Worm (Caenorhabditis elegans) whole organism, L4 larva: Measurements from ENCODE around the gene ZK105.5.

Experiments used
- Y75B8A.6 ChIP-seq: fragments of 200-800 bp; sonication (Bioruptor generic); IDR thresholded peaks from 2 replicates; pipeline ENCODE4 v1.3.6; 2022; ENCODE audit warnings: missing genetic modification reagents, missing genetic modification characterization, missing compliant biosample characterization
- ama-1 ChIP-seq: fragments of 150-350 bp; optimal IDR thresholded peaks from 2 replicates; lab custom pipeline; 2014; ENCODE audit warnings: inconsistent platforms, mixed read lengths
- ceh-44 ChIP-seq: fragments of 200-800 bp; sonication (Bioruptor generic); IDR thresholded peaks from 2 replicates; pipeline ENCODE4 v1.3.6; 2022; ENCODE audit warnings: missing genetic modification reagents, missing genetic modification characterization, missing compliant biosample characterization
- ceh-82 ChIP-seq: sonication (generic microtip); optimal IDR thresholded peaks from 2 replicates; lab custom pipeline; 2017; ENCODE audit warnings: missing biosample characterization, missing genetic modification characterization
- jun-1 ChIP-seq: fragments of 150-350 bp; optimal IDR thresholded peaks from 2 replicates; lab custom pipeline; 2014; ENCODE audit warnings: missing biosample characterization, missing genetic modification reagents, missing genetic modification characterization
- lsy-2 ChIP-seq, 2 experiments: fragments of 150-350 bp in 1 of 2; sonication (generic microtip) in 1 of 2; optimal IDR thresholded peaks; 2 replicates each; lab custom pipeline; 2014 to 2017; ENCODE audit warnings: missing biosample characterization in 2 of 2, missing genetic modification characterization in 2 of 2
- mxl-2 ChIP-seq: fragments of 200-800 bp; sonication (Bioruptor generic); conservative IDR thresholded peaks from 2 replicates; pipeline ENCODE4 v1.3.6; 2022; ENCODE audit warnings: missing genetic modification reagents, missing genetic modification characterization, missing compliant biosample characterization
- nhr-11 ChIP-seq: fragments of 150-350 bp; optimal IDR thresholded peaks from 2 replicates; lab custom pipeline; 2014; ENCODE audit warnings: missing biosample characterization, missing genetic modification characterization
- nhr-28 ChIP-seq: fragments of 150-350 bp; optimal IDR thresholded peaks from 2 replicates; lab custom pipeline; 2014; ENCODE audit warnings: missing biosample characterization, missing genetic modification characterization
- unc-62 ChIP-seq, 3 experiments: fragments of 150-350 bp in 1 of 3; sonication (generic microtip); optimal IDR thresholded peaks in 2 of 3; peaks in 1 of 3; 1 replicate in 1 of 3; 2 replicates in 2 of 3; lab custom pipeline; 2014 to 2017; ENCODE audit warnings: missing biosample characterization in 3 of 3, missing genetic modification characterization in 3 of 3, missing genetic modification reagents in 3 of 3, missing genotype in 1 of 3
- ztf-11 ChIP-seq: fragments of 150-350 bp; optimal IDR thresholded peaks from 2 replicates; lab custom pipeline; 2014; ENCODE audit warnings: missing biosample characterization, missing genetic modification characterization

ce11 chrV:7747132-7747531, 29.6 kb upstream of the ZK105.5 start:
- no peak for TF ChIP-seq Y75B8A.6 (GFP tag; lab: Robert Waterston, UW)
- TF ChIP-seq unc-62 (GFP tag; optimal IDR thresholded peaks at IDR 0.05 in 1 of 2; lab: Kevin White, UChicago) = peak in 1 of 2 experiments; percentile 97
- no peak for TF ChIP-seq unc-62 (tag; optimal IDR thresholded peaks at IDR 0.05; lab: Kevin White, UChicago)
- no peak for TF ChIP-seq ceh-44
- TF ChIP-seq ztf-11 (tag; lab: Kevin White, UChicago) = no peak
- TF ChIP-seq nhr-11 (tag; lab: Kevin White, UChicago) = no peak
- no peak for TF ChIP-seq jun-1
- no peak for TF ChIP-seq ceh-82
- no peak for TF ChIP-seq mxl-2 (GFP tag; lab: Robert Waterston, UW)
- no peak for TF ChIP-seq ama-1 (lab: Kevin White, UChicago)
- no peak for TF ChIP-seq nhr-28 (tag; lab: Kevin White, UChicago)
- no peak for TF ChIP-seq lsy-2 (tag; optimal IDR thresholded peaks at IDR 0.05; lab: Kevin White, UChicago)
